Worm (Caenorhabditis elegans): ENCODE results near the gene idpb-3.

The idpb-3 gene

ce11 chrII:5105020-5105419, 3.4 kb upstream of the idpb-3 start (continued):
- TF ChIP-seq attf-5 (GFP tag; optimal IDR thresholded peaks at IDR 0.05) (peak; percentile 77), egrh-3 (GFP tag; IDR thresholded peaks at IDR 0.05) (peak; percentile 56), let-526 (GFP tag; IDR thresholded peaks at IDR 0.05) (peak; percentile 70), ekl-4 (GFP tag; IDR thresholded peaks at IDR 0.05) (peak; percentile 89), hsf-1 (GFP tag; IDR thresholded peaks at IDR 0.05) (peak; percentile 54; the same call in 1 of the 2 replicates), F33H1.4 (GFP tag; IDR thresholded peaks at IDR 0.05) (peak; percentile 46), Y56A3A.18 (GFP tag; IDR thresholded peaks at IDR 0.05) (peak; percentile 83; the same call in 1 of the 2 replicates), lin-40 (tag; optimal IDR thresholded peaks at IDR 0.05) (peak; percentile 78), xnd-1 (tag; optimal IDR thresholded peaks at IDR 0.05) (peak; percentile 13), mxl-1 (tag; optimal IDR thresholded peaks at IDR 0.05) (peak; percentile 95), akir-1 (GFP tag; optimal IDR thresholded peaks at IDR 0.05) (peak; percentile 83), ceh-58 (GFP tag; IDR thresholded peaks at IDR 0.05) (no peak), rcor-1 (GFP tag; IDR thresholded peaks at IDR 0.05) (peak; percentile 82), ZK185.1 (tag; optimal IDR thresholded peaks at IDR 0.05; ENCODE audit: poor library complexity, severe bottlenecking) (peak; percentile 94), F57A8.1 (GFP tag; optimal IDR thresholded peaks at IDR 0.05) (peak; percentile 73), T26A5.8 (tag; optimal IDR thresholded peaks at IDR 0.05) (peak; percentile 71), ztf-25 (GFP tag; IDR thresholded peaks at IDR 0.05) (peak; percentile 92), rpc-1 (optimal IDR thresholded peaks at IDR 0.05) (peak; percentile 99), rpc-1 (tag; optimal IDR thresholded peaks at IDR 0.05) (peak; percentile 100), ets-4 (GFP tag; optimal IDR thresholded peaks at IDR 0.05) (peak; percentile 67), rec-8 (tag; optimal IDR thresholded peaks at IDR 0.05) (peak; percentile 91 to 94), madf-10 (tag; optimal IDR thresholded peaks at IDR 0.05) (peak; percentile 83), F55B11.4 (tag; optimal IDR thresholded peaks at IDR 0.05; ENCODE audit: borderline replicate concordance, insufficient read depth) (no peak), cebp-2 (GFP tag; IDR thresholded peaks at IDR 0.05) (peak; percentile 94; the same call in 1 of the 2 replicates), D2030.7 (GFP tag; IDR thresholded peaks at IDR 0.05) (peak; percentile 80), snpc-3.4 (tag; optimal IDR thresholded peaks at IDR 0.05) (peak; percentile 90), nhr-80 (tag; optimal IDR thresholded peaks at IDR 0.05) (peak; percentile 54), K11D2.4 (GFP tag; IDR thresholded peaks at IDR 0.05) (peak; percentile 62), fkh-3 (tag; optimal IDR thresholded peaks at IDR 0.05) (peak; percentile 85), pbrm-1 (GFP tag; IDR thresholded peaks at IDR 0.05) (peak; percentile 85), F49E8.2 (tag; optimal IDR thresholded peaks at IDR 0.05; ENCODE audit: insufficient read depth) (peak; percentile 64), Y53F4B.3 (GFP tag; IDR thresholded peaks at IDR 0.05) (no peak), attf-6 (GFP tag; IDR thresholded peaks at IDR 0.05) (peak; percentile 71), B0261.1 (tag; optimal IDR thresholded peaks at IDR 0.05) (peak; percentile 97), dpff-1 (tag; optimal IDR thresholded peaks at IDR 0.05) (peak; percentile 28), efl-1 (GFP tag; optimal IDR thresholded peaks at IDR 0.05) (no peak), hlh-12 (tag; optimal IDR thresholded peaks at IDR 0.05) (peak; percentile 78), die-1 (tag; optimal IDR thresholded peaks at IDR 0.05) (peak; percentile 95), unc-62 (GFP tag; optimal IDR thresholded peaks at IDR 0.05) (no peak), ztf-28 (GFP tag; IDR thresholded peaks at IDR 0.05) (no peak), him-1 (tag; optimal IDR thresholded peaks at IDR 0.05) (peak; percentile 98), cebp-1 (GFP tag; IDR thresholded peaks at IDR 0.05) (no peak), cebp-1 (tag; optimal IDR thresholded peaks at IDR 0.05) (no peak), madf-8 (GFP tag; conservative IDR thresholded peaks at IDR 0.05) (peak; percentile 24; the same call in 1 of the 2 replicates), nhr-27 (tag; optimal IDR thresholded peaks at IDR 0.05) (peak; percentile 58), T07F8.4 (tag; optimal IDR thresholded peaks at IDR 0.05) (peak; percentile 73), egl-44 (GFP tag; IDR thresholded peaks at IDR 0.05) (peak; percentile 90), chd-7 (tag; optimal IDR thresholded peaks at IDR 0.05) (peak; percentile 91), F23B12.7 (tag; optimal IDR thresholded peaks at IDR 0.05; ENCODE audit: insufficient read depth) (peak; percentile 90)
